Worm (Caenorhabditis elegans) whole organism, mixed stage, embryonic: ENCODE measurements around the gene W02B12.13.

ENCODE experiments used
- M03D4.4 ChIP-seq: sonication (generic microtip); optimal IDR thresholded peaks from 2 replicates; lab custom pipeline; 2017; ENCODE audit warnings: mild to moderate bottlenecking, missing genetic modification characterization, missing compliant biosample characterization
- ces-1 ChIP-seq: fragments of 150-350 bp; optimal IDR thresholded peaks from 2 replicates; lab custom pipeline; 2014; ENCODE audit warnings: missing biosample characterization, missing genetic modification reagents, missing genetic modification characterization
- lin-13 ChIP-seq: fragments of 150-350 bp; optimal IDR thresholded peaks from 2 replicates; lab custom pipeline; 2014; ENCODE audit warnings: missing biosample characterization, missing genetic modification characterization
- mls-2 ChIP-seq: sonication (generic microtip); optimal IDR thresholded peaks from 2 replicates; lab custom pipeline; 2016; ENCODE audit warnings: mild to moderate bottlenecking, missing genetic modification characterization, moderate library complexity, missing compliant biosample characterization
- nhr-2 ChIP-seq: fragments of 150-350 bp; optimal IDR thresholded peaks from 2 replicates; lab custom pipeline; 2014; ENCODE audit warnings: missing biosample characterization, missing genetic modification characterization
- nhr-28 ChIP-seq: fragments of 150-350 bp; optimal IDR thresholded peaks from 2 replicates; lab custom pipeline; 2014; ENCODE audit warnings: missing biosample characterization, missing genetic modification characterization
- nhr-76 ChIP-seq: sonication (generic microtip); optimal IDR thresholded peaks from 2 replicates; lab custom pipeline; 2017; ENCODE audit warnings: missing biosample characterization, missing genetic modification characterization
- snpc-4 ChIP-seq: fragments of 150-350 bp; optimal IDR thresholded peaks from 2 replicates; lab custom pipeline; 2014; ENCODE audit warnings: missing biosample characterization, missing genetic modification characterization
- tbx-8 ChIP-seq: fragments of 200-800 bp; sonication (Bioruptor generic); optimal IDR thresholded peaks from 2 replicates; lab custom pipeline; 2018; ENCODE audit warnings: mild to moderate bottlenecking, missing genetic modification characterization, moderate library complexity, missing compliant biosample characterization
- unc-62 ChIP-seq: fragments of 150-350 bp; optimal IDR thresholded peaks from 2 replicates; lab custom pipeline; 2014; ENCODE audit warnings: missing biosample characterization, missing genetic modification reagents, missing genetic modification characterization
- ztf-11 ChIP-seq: fragments of 150-350 bp; optimal IDR thresholded peaks from 2 replicates; lab custom pipeline; 2014; ENCODE audit warnings: missing biosample characterization, missing genetic modification characterization

- TF ChIP-seq unc-62 (GFP tag; lab: Kevin White, UChicago) (no peak), M03D4.4 (tag; lab: Kevin White, UChicago) (no peak), ces-1 (GFP tag; lab: Kevin White, UChicago) (no peak), lin-13 (tag; lab: Kevin White, UChicago) (no peak), nhr-28 (tag; lab: Kevin White, UChicago) (no peak), mls-2 (tag; lab: Kevin White, UChicago) (no peak), nhr-76 (no peak), snpc-4 (no peak), ztf-11 (tag; lab: Kevin White, UChicago) (no peak), nhr-2 (tag; lab: Kevin White, UChicago) (no peak), tbx-8 (GFP tag; lab: Kevin White, UChicago) (no peak)
Observed at ce11 chrII:11485200-11485599, 40.1 kb downstream of the W02B12.13 start, which contains the start of gene twk-5.
